Fruit fly (Drosophila melanogaster) whole organism: Measurements from ENCODE around the gene CG3281.

Experiments
- CG8478 ChIP-seq: fragments of >200 bp; optimal IDR thresholded peaks from 2 replicates; lab custom pipeline; 2018; ENCODE audit warnings: inconsistent platforms
- Dll ChIP-seq: fragments of >200 bp; optimal IDR thresholded peaks from 2 replicates; lab custom pipeline; 2017
- EcR ChIP-seq, 2 experiments: fragments of >200 bp; optimal IDR thresholded peaks; 2 replicates each; lab custom pipeline; 2017; ENCODE audit warnings: missing biosample characterization in 2 of 2, missing genetic modification characterization in 2 of 2, missing genetic modification reagents in 2 of 2
- pan ChIP-seq: fragments of >200 bp; optimal IDR thresholded peaks from 2 replicates; lab custom pipeline; 2017
- psq ChIP-seq: fragments of >200 bp; optimal IDR thresholded peaks from 2 replicates; lab custom pipeline; 2017
- usp ChIP-seq: fragments of >200 bp; optimal IDR thresholded peaks from 2 replicates; lab custom pipeline; 2017; ENCODE audit warnings: missing biosample characterization, missing genetic modification characterization, mixed read lengths

DNA sequence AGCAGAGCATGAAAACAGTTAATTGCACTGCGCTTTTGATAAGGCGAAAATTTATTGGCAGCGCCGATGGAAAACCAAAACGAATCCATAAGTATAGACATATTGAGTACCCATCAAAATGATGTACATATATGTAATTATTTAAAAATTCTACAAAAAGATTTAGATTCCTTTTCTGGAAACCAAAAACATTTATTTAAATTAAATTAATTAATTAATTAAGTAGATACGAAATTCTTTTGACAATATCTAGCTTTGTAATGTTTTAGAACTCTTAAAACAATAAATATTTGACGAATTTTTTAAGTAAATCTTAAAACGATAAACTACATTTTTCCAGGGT lies 14.7 kb upstream of the CG3281 start:
- peak; percentile 44 for TF ChIP-seq pan
- no peak for TF ChIP-seq psq (lab: Kevin White, UChicago)
- no peak for TF ChIP-seq Dll (lab: Kevin White, UChicago)
- no peak for TF ChIP-seq usp (GFP tag; lab: Kevin White, UChicago)
- TF ChIP-seq CG8478 (lab: Kevin White, UChicago) = no peak
- TF ChIP-seq EcR (GFP tag; optimal IDR thresholded peaks at IDR 0.05; lab: Kevin White, UChicago) = no peak
